Worm (Caenorhabditis elegans) whole organism, late embryonic: ENCODE measurements around the gene sma-2.

Experiments used
- C08G9.2 ChIP-seq: sonication (generic microtip); optimal IDR thresholded peaks from 2 replicates; lab custom pipeline; 2016; ENCODE audit warnings: mild to moderate bottlenecking, missing genetic modification characterization, moderate library complexity, missing compliant biosample characterization
- C38D4.7 ChIP-seq: fragments of 200-800 bp; sonication (Bioruptor generic); optimal IDR thresholded peaks from 2 replicates; lab custom pipeline; 2018; ENCODE audit warnings: mild to moderate bottlenecking, missing genetic modification characterization, moderate library complexity, missing compliant biosample characterization
- F13H6.1 ChIP-seq: sonication (generic microtip); optimal IDR thresholded peaks from 2 replicates; lab custom pipeline; 2016; ENCODE audit warnings: missing genetic modification characterization, missing compliant biosample characterization
- T23F11.4 ChIP-seq: fragments of 200-800 bp; sonication (Bioruptor generic); optimal IDR thresholded peaks from 2 replicates; lab custom pipeline; 2018; ENCODE audit warnings: mild to moderate bottlenecking, missing genetic modification characterization, missing compliant biosample characterization
- ahr-1 ChIP-seq: sonication (generic microtip); optimal IDR thresholded peaks from 2 replicates; lab custom pipeline; 2016; ENCODE audit warnings: missing genetic modification characterization, missing compliant biosample characterization
- ama-1 ChIP-seq: fragments of 150-350 bp; optimal IDR thresholded peaks from 2 replicates; lab custom pipeline; 2014
- ceh-18 ChIP-seq: sonication (generic microtip); optimal IDR thresholded peaks from 2 replicates; lab custom pipeline; 2016; ENCODE audit warnings: missing genetic modification characterization, missing compliant biosample characterization
- ceh-19 ChIP-seq: fragments of 200-800 bp; sonication (Bioruptor generic); optimal IDR thresholded peaks from 2 replicates; lab custom pipeline; 2018; ENCODE audit warnings: mild to moderate bottlenecking, missing genetic modification characterization, missing compliant biosample characterization
- ceh-22 ChIP-seq: sonication (generic microtip); optimal IDR thresholded peaks from 2 replicates; lab custom pipeline; 2017; ENCODE audit warnings: missing biosample characterization, missing genetic modification characterization
- ceh-31 ChIP-seq: sonication (generic microtip); optimal IDR thresholded peaks from 2 replicates; lab custom pipeline; 2016; ENCODE audit warnings: missing genetic modification characterization, missing compliant biosample characterization
- ceh-34 ChIP-seq: sonication (generic microtip); optimal IDR thresholded peaks from 2 replicates; lab custom pipeline; 2016; ENCODE audit warnings: mild to moderate bottlenecking, missing genetic modification characterization, missing compliant biosample characterization
- ceh-45 ChIP-seq: fragments of 200-800 bp; sonication (Bioruptor generic); IDR thresholded peaks from 2 replicates; pipeline ENCODE4 v1.3.6; 2022; ENCODE audit warnings: missing genetic modification reagents, missing genetic modification characterization, missing compliant biosample characterization
- ceh-48 ChIP-seq: sonication (generic microtip); optimal IDR thresholded peaks from 2 replicates; lab custom pipeline; 2016; ENCODE audit warnings: missing genetic modification characterization, inconsistent platforms, missing compliant biosample characterization
- ceh-9 ChIP-seq: sonication (generic microtip); optimal IDR thresholded peaks from 2 replicates; lab custom pipeline; 2016; ENCODE audit warnings: mild to moderate bottlenecking, missing genetic modification characterization, inconsistent platforms, missing compliant biosample characterization
- dmd-4 ChIP-seq: sonication (generic microtip); optimal IDR thresholded peaks from 2 replicates; lab custom pipeline; 2016; ENCODE audit warnings: borderline replicate concordance, missing genetic modification characterization, missing compliant biosample characterization
- elt-2 ChIP-seq: sonication (generic microtip); optimal IDR thresholded peaks from 2 replicates; lab custom pipeline; 2016; ENCODE audit warnings: missing genetic modification reagents, missing genetic modification characterization, missing compliant biosample characterization
- elt-4 ChIP-seq: sonication (generic microtip); optimal IDR thresholded peaks from 2 replicates; lab custom pipeline; 2016; ENCODE audit warnings: missing genetic modification characterization, missing compliant biosample characterization
- ets-4 ChIP-seq: sonication (generic microtip); optimal IDR thresholded peaks from 2 replicates; lab custom pipeline; 2016; ENCODE audit warnings: missing genetic modification characterization, missing compliant biosample characterization
- fax-1 ChIP-seq: sonication (generic microtip); optimal IDR thresholded peaks from 2 replicates; lab custom pipeline; 2016; ENCODE audit warnings: missing genotype, missing genetic modification characterization, missing compliant biosample characterization
- fkh-10 ChIP-seq: fragments of 150-350 bp; optimal IDR thresholded peaks from 2 replicates; lab custom pipeline; 2014; ENCODE audit warnings: missing biosample characterization, missing genetic modification reagents, missing genetic modification characterization
- hlh-6 ChIP-seq: sonication (generic microtip); optimal IDR thresholded peaks from 2 replicates; lab custom pipeline; 2016; ENCODE audit warnings: missing genotype, missing genetic modification characterization, missing compliant biosample characterization
- hlh-8 ChIP-seq: sonication (generic microtip); optimal IDR thresholded peaks from 2 replicates; lab custom pipeline; 2016; ENCODE audit warnings: missing genotype, missing genetic modification characterization, missing compliant biosample characterization
- lim-6 ChIP-seq: sonication (generic microtip); optimal IDR thresholded peaks from 2 replicates; lab custom pipeline; 2016; ENCODE audit warnings: missing genetic modification characterization, missing compliant biosample characterization
- lin-11 ChIP-seq: fragments of 200-800 bp; sonication (Bioruptor generic); optimal IDR thresholded peaks from 2 replicates; lab custom pipeline; 2018; ENCODE audit warnings: mild to moderate bottlenecking, missing genetic modification characterization, missing compliant biosample characterization
- mec-3 ChIP-seq: sonication (generic microtip); optimal IDR thresholded peaks from 2 replicates; lab custom pipeline; 2016; ENCODE audit warnings: borderline replicate concordance, missing genetic modification characterization, missing compliant biosample characterization
- nfya-1 ChIP-seq: sonication (generic microtip); optimal IDR thresholded peaks from 2 replicates; lab custom pipeline; 2017; ENCODE audit warnings: missing genetic modification characterization, mild to moderate bottlenecking, missing compliant biosample characterization, antibody characterized with exemption, moderate library complexity
- pax-1 ChIP-seq: fragments of 150-350 bp; optimal IDR thresholded peaks from 2 replicates; lab custom pipeline; 2014; ENCODE audit warnings: missing biosample characterization, missing genetic modification characterization
- pqm-1 ChIP-seq: sonication (generic microtip); optimal IDR thresholded peaks from 2 replicates; lab custom pipeline; 2016; ENCODE audit warnings: missing genetic modification characterization, missing compliant biosample characterization
- ref-2 ChIP-seq: sonication (generic microtip); optimal IDR thresholded peaks from 2 replicates; lab custom pipeline; 2016; ENCODE audit warnings: missing genetic modification characterization, missing compliant biosample characterization
- sdc-2 ChIP-seq: sonication (generic microtip); optimal IDR thresholded peaks from 2 replicates; lab custom pipeline; 2016; ENCODE audit warnings: missing genotype, missing genetic modification characterization, missing compliant biosample characterization
- sox-4 ChIP-seq: sonication (generic microtip); optimal IDR thresholded peaks from 2 replicates; lab custom pipeline; 2017; ENCODE audit warnings: mild to moderate bottlenecking, missing genetic modification characterization, inconsistent platforms, missing compliant biosample characterization
- tbx-2 ChIP-seq: sonication (generic microtip); optimal IDR thresholded peaks from 2 replicates; lab custom pipeline; 2016; ENCODE audit warnings: missing genetic modification characterization, missing compliant biosample characterization
- ttx-3 ChIP-seq: sonication (generic microtip); optimal IDR thresholded peaks from 2 replicates; lab custom pipeline; 2016; ENCODE audit warnings: missing genetic modification reagents, missing genetic modification characterization, missing compliant biosample characterization
- unc-3 ChIP-seq, 2 experiments: fragments of 200-800 bp in 1 of 2; sonication (Bioruptor generic) in 1 of 2; sonication (generic microtip) in 1 of 2; conservative IDR thresholded peaks in 1 of 2; optimal IDR thresholded peaks in 1 of 2; 2 replicates each; pipeline versions ENCODE4 v1.3.6 to Lab custom; 2016 to 2022; ENCODE audit warnings: missing compliant biosample characterization in 2 of 2, missing genetic modification characterization in 2 of 2, missing genetic modification reagents in 1 of 2
- unc-42 ChIP-seq: sonication (generic microtip); optimal IDR thresholded peaks from 2 replicates; lab custom pipeline; 2016; ENCODE audit warnings: missing genotype, missing genetic modification characterization, missing compliant biosample characterization
- unc-55 ChIP-seq: sonication (generic microtip); optimal IDR thresholded peaks from 2 replicates; lab custom pipeline; 2017; ENCODE audit warnings: missing biosample characterization, missing genetic modification reagents, missing genetic modification characterization
- unc-86 ChIP-seq: sonication (generic microtip); optimal IDR thresholded peaks from 2 replicates; lab custom pipeline; 2016; ENCODE audit warnings: missing genetic modification characterization, missing compliant biosample characterization
- zip-5 ChIP-seq: sonication (generic microtip); optimal IDR thresholded peaks from 2 replicates; lab custom pipeline; 2016; ENCODE audit warnings: missing genetic modification characterization, missing compliant biosample characterization
- ztf-16 ChIP-seq: sonication (generic microtip); optimal IDR thresholded peaks from 2 replicates; lab custom pipeline; 2017; ENCODE audit warnings: missing genetic modification characterization, missing compliant biosample characterization

Gene sma-2

DNA sequence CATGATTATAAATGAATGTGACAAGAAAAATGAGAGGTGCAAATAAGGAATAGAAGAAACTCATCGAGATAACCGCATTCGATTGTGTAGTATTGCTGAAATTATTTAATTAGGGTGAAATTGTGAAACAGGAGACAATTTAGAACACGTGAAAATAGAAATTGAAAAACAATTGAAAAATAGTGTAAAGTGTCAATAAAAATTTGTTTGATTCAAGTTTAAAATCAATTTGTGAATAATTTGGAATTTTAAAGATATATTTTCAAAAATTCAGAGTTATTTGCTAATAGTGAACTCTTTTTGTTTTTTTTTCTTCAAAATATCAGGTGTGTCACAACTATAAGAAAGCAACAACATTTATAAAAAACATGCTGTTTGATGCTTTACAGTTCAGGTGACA, 18.2 kb upstream of the sma-2 start, which contains the start of gene ZK370.4:
Gene ZK370.4, minus strand, starts transcription at position 101 of the 400 bp plus-strand sequence.
- TF ChIP-seq elt-2 (tag; lab: Kevin White, UChicago) (no peak), fax-1 (tag; lab: Kevin White, UChicago) (no peak), unc-86 (tag; lab: Kevin White, UChicago) (no peak), sdc-2 (tag; lab: Kevin White, UChicago) (no peak)

DNA sequence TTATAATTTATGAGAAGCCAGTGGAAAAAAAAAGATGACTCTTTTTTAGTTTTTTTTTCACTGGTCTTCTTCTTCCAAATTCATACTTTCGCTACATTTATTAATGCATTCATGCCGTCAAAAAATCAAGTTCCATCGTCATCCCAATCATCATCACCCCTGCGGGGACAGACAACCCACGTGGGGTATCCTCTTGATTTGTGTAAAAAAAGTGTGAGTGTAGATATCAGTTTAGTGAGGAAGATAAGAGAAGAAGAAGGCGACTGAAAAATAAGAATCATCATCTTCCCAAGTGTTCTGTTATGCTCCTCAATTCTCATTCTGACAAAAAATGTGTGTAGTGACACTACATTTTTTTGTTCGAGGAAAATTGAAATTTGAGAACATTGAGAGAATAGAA, 17.5 kb upstream of the sma-2 start:
- TF ChIP-seq zip-5 (tag; lab: Kevin White, UChicago) (no peak), ahr-1 (tag; lab: Kevin White, UChicago) (no peak), lim-6 (tag; lab: Kevin White, UChicago) (no peak), C08G9.2 (no peak), ceh-9 (no peak), dmd-4 (tag; lab: Kevin White, UChicago) (no peak), pax-1 (tag; lab: Kevin White, UChicago) (no peak), hlh-6 (tag; lab: Kevin White, UChicago) (no peak), elt-4 (no peak), mec-3 (tag; lab: Kevin White, UChicago) (no peak), ceh-22 (tag; lab: Kevin White, UChicago) (no peak)

DNA sequence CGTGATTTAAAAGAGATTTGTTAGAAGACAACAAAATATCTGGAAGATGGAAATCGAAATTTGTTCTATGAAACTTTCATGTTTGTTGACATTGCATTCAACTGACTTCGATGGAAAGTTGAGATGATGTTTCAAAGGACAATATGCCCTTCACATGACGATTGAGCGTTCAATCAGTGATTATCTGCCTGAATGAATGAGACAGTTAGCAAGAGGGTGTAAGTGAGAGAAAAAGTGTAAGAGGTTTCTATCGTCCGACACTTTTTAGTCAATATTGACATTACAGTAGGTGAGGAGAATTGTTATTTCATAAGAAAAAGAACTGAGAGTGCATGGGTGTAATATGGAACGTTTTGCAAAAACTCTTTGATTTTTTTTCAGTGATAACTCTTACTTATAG, 16.2 kb upstream of the sma-2 start:
- TF ChIP-seq ceh-45 (GFP tag; lab: Robert Waterston, UW) (no peak), zip-5 (tag; lab: Kevin White, UChicago) (no peak), fax-1 (tag; lab: Kevin White, UChicago) (no peak), ets-4 (no peak), ceh-19 (no peak)

DNA sequence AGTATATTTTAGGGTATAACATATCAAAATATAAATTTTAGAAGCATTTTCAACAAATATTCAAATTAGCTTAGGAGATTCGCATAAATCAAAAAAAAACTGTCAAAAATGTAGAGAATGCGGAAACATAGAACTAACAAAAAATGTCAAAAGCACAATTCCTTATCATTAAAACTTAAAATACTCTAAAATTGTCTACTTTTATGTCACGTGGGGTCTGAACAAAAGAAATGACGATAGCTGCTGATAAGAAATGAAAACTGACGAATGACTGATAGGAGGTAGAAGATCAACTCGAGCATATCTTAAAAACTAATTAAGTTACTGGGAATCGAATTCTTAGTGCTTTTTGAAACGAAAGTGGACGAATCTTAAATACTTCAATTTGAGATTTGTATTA, 15.8 kb upstream of the sma-2 start:
- peak; percentile 78 for TF ChIP-seq elt-2 (tag; lab: Kevin White, UChicago)
- TF ChIP-seq elt-4: no peak
- TF ChIP-seq, all 69 proteins: peak for 1

DNA sequence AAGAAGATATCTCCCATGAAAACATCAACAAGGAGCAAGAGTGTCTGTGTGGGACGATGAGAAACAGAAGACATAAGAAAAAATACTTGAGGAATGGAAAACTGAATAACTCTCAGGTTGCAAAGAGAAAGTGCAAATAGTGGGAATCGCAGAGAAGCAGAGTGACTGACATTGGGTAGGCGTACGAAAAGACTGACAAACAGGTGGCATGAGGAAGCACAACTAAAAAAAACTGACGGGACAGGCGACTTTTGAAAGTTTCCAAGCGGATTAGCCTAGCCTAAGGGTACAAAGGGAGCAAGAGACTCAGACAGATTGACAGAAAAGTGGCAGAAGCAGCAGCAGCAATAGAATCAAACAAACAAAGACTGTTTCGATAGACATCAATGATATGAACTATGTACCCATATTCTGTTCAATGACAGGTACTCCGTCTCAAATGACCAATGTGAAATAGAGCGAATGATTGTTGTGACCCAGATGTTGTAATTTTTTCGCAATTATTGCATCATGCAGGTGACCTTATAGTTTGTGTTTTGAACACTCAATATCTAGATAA, 15.1 kb upstream of the sma-2 start:
- TF ChIP-seq hlh-8 (tag; lab: Kevin White, UChicago) (no peak), ceh-18 (tag; lab: Kevin White, UChicago) (peak; percentile 72), ceh-31 (peak; percentile 2), unc-55 (GFP tag; lab: Kevin White, UChicago) (peak; percentile 2), ceh-34 (tag; lab: Kevin White, UChicago) (peak; percentile 15)

DNA sequence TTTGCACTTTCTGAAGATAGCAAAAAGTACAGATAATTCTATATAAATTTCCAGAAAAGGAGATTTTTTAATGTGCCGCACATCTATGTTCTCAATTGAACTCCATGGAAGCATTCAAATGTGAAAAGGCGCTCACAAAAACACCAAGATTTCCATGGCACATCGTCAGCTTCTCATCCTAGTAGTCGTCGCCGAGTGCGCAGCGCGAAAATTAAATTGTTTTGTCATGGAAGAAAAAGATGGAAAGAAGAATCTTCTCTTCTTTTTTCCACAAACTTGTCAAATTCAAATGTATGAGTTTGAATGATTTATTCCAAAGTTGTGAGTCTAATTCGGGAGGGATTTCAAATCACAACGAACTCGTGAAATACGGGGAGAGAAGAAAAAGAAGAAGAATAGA, 12.1 kb upstream of the sma-2 start:
- no peak for TF ChIP-seq lim-6 (tag; lab: Kevin White, UChicago)
- no peak for TF ChIP-seq ref-2 (tag; lab: Kevin White, UChicago)
- TF ChIP-seq pqm-1 (tag; lab: Kevin White, UChicago): no peak
- TF ChIP-seq unc-42 (tag; lab: Kevin White, UChicago): peak; percentile 87

DNA sequence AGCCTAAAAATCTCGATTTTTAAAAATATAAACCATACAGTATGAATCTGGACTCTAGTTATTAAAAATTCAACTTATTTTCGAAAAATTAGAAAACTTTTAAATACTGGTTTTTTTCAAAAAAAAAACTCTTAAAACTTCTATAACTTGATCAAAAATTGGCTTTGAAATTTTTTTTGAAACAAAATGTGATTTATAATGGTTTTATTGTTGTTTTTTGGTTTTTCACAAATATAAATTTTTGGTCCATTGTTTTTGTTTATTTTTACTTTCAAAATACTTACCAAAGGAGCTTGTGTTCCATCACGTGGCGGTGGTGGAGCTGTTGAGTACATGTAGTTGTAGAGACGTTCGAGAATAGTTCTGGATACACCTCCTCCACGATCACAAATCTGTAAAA, 11.2 kb upstream of the sma-2 start:
- TF ChIP-seq ztf-16 (tag; lab: Kevin White, UChicago) (no peak), tbx-2 (tag; lab: Kevin White, UChicago) (no peak), elt-2 (tag; lab: Kevin White, UChicago) (no peak), C08G9.2 (no peak), C38D4.7 (no peak), ceh-45 (GFP tag; lab: Robert Waterston, UW) (no peak), fkh-10 (GFP tag; lab: Kevin White, UChicago) (no peak), mec-3 (tag; lab: Kevin White, UChicago) (no peak), sox-4 (no peak), unc-3 (GFP tag; conservative IDR thresholded peaks at IDR 0.05; lab: Robert Waterston, UW) (no peak), unc-3 (tag; optimal IDR thresholded peaks at IDR 0.05; lab: Kevin White, UChicago) (no peak), F13H6.1 (no peak), unc-55 (GFP tag; lab: Kevin White, UChicago) (no peak), ahr-1 (tag; lab: Kevin White, UChicago) (no peak), ttx-3 (tag; lab: Kevin White, UChicago) (no peak), hlh-6 (tag; lab: Kevin White, UChicago) (no peak), nfya-1 (no peak), T23F11.4 (GFP tag; lab: Kevin White, UChicago) (no peak), ceh-48 (tag; lab: Kevin White, UChicago) (no peak), lin-11 (tag; lab: Kevin White, UChicago) (no peak), ama-1 (lab: Kevin White, UChicago) (no peak)
